ENCODE assay signal across 1 fruit fly cellular context in genomic region chr3L:16840540-16840939, dm6.
TF ChIP-seq lines count a peak whose summit lies in the region.

No protein-coding gene starts in this region.

TF ChIP-seq in whole organism, embryonic, 481 proteins besides CTCF, POLR2A, EP300 and RAD21 (continued from another document):
- TF ChIP-seq slbo (GFP tag; IDR thresholded peaks at IDR 0.05; lab: Robert Waterston, UW) (0 out of 2 replicates have a peak, but pooled peaks have one; percentile 27), CG42726 (GFP tag; IDR thresholded peaks at IDR 0.05; lab: Robert Waterston, UW; ENCODE audit: partially characterized antibody) (no peak), lola (GFP tag; optimal IDR thresholded peaks at IDR 0.05; lab: Kevin White, UChicago) (no peak), ham (GFP tag; IDR thresholded peaks at IDR 0.05; lab: Robert Waterston, UW) (no peak), Dad (GFP tag; optimal IDR thresholded peaks at IDR 0.05; lab: Kevin White, UChicago) (no peak), CG10366 (GFP tag; IDR thresholded peaks at IDR 0.05; lab: Robert Waterston, UW) (no peak), Sox100B (GFP tag; optimal IDR thresholded peaks at IDR 0.05; lab: Kevin White, UChicago) (peak; percentile 19), NC2α (GFP tag; optimal IDR thresholded peaks at IDR 0.05; lab: Kevin White, UChicago) (no peak), Eip74EF (GFP tag; optimal IDR thresholded peaks at IDR 0.05; lab: Kevin White, UChicago) (no peak)
